Fruit fly (Drosophila melanogaster) S2 (cell line): Measurements from ENCODE around the gene prd.

Source experiments
- CG8478 ChIP-seq: fragments of >200 bp; optimal IDR thresholded peaks from 2 replicates; lab custom pipeline; 2018
- CTCF ChIP-seq, 2 experiments: fragments of >200 bp; optimal IDR thresholded peaks; 2 replicates each; lab custom pipeline; 2018

DNA sequence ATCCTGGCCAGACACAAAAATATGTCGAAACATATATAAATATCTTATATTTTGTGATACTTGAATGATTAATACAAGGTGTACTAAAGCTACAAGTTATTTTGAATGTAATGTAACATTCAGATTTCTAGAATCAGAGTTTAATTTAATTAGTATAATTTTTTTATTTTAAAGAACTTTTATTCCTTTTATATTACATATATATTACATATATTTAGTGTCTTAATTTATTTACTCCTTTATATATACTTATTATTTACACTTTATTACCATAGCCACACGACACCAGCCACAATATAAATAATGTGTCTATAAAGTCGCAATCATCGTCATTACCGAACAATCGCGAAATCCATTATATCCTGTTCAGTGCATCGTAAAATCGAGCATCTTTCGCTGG is 5.9 kb upstream of the prd start, which contains the start of gene Pex19:
- no peak for TF ChIP-seq CG8478 (lab: Kevin White, UChicago)
- no peak for TF ChIP-seq CTCF (optimal IDR thresholded peaks at IDR 0.05; lab: Kevin White, UChicago)
